Fruit fly (Drosophila melanogaster) whole organism, wandering third instar larva: ENCODE data around the gene CG5953.

Experiments
- Abd-B ChIP-seq: fragments of >200 bp; optimal IDR thresholded peaks from 2 replicates; lab custom pipeline; 2017; ENCODE audit warnings: missing biosample characterization, missing genetic modification characterization
- CG9705 ChIP-seq: fragments of 200-800 bp; sonication (Bioruptor generic); optimal IDR thresholded peaks from 2 replicates; lab custom pipeline; 2018; ENCODE audit warnings: missing biosample characterization, mild to moderate bottlenecking, missing genetic modification characterization
- Dfd ChIP-seq: fragments of >200 bp; optimal IDR thresholded peaks from 2 replicates; lab custom pipeline; 2017; ENCODE audit warnings: missing biosample characterization, missing genetic modification characterization
- Dif ChIP-seq: fragments of 200-275, 200-300 bp; sonication (Bioruptor generic); optimal IDR thresholded peaks from 2 replicates; lab custom pipeline; 2018; ENCODE audit warnings: missing biosample characterization, missing genetic modification characterization; ENCODE audit not compliant: partially characterized antibody
- GATAd ChIP-seq: sonication (Bioruptor generic); optimal IDR thresholded peaks from 2 replicates; lab custom pipeline; 2016; ENCODE audit warnings: missing biosample characterization, missing genetic modification characterization
- Hnf4 ChIP-seq: fragments of 200-800 bp; sonication (Bioruptor generic); optimal IDR thresholded peaks from 2 replicates; lab custom pipeline; 2016; ENCODE audit warnings: missing biosample characterization, mild to moderate bottlenecking, missing genetic modification characterization
- Hr83 ChIP-seq: fragments of 200-300 bp; sonication (Bioruptor generic); optimal IDR thresholded peaks from 2 replicates; lab custom pipeline; 2016; ENCODE audit warnings: missing biosample characterization, mild to moderate bottlenecking, missing genetic modification characterization, moderate library complexity; ENCODE audit not compliant: poor library complexity, severe bottlenecking
- Jra ChIP-seq: sonication (Bioruptor generic); optimal IDR thresholded peaks from 2 replicates; lab custom pipeline; 2016; ENCODE audit warnings: missing biosample characterization, missing genetic modification characterization
- Myc ChIP-seq: fragments of >200 bp; optimal IDR thresholded peaks from 2 replicates; lab custom pipeline; 2017
- N ChIP-seq: fragments of >200 bp; optimal IDR thresholded peaks from 2 replicates; lab custom pipeline; 2018; ENCODE audit warnings: missing biosample characterization, missing external identifiers, missing genetic modification characterization
- OdsH ChIP-seq: fragments of 200-800 bp; sonication (Bioruptor generic); optimal IDR thresholded peaks from 2 replicates; lab custom pipeline; 2016; ENCODE audit warnings: missing biosample characterization, mild to moderate bottlenecking, missing genetic modification characterization
- Rel ChIP-seq, 2 experiments: fragments of 200-800 bp; sonication (Bioruptor generic) in 1 of 2; optimal IDR thresholded peaks; 2 replicates in 1 of 2; 3 replicates in 1 of 2; lab custom pipeline; 2016 to 2019; ENCODE audit warnings: mild to moderate bottlenecking in 2 of 2, missing biosample characterization in 2 of 2, missing genetic modification characterization in 2 of 2, moderate library complexity in 1 of 2
- Sp1 ChIP-seq: fragments of 200-800 bp; sonication (Bioruptor generic); optimal IDR thresholded peaks from 3 replicates; lab custom pipeline; 2019; ENCODE audit warnings: missing biosample characterization, mild to moderate bottlenecking, missing genetic modification characterization, moderate library complexity
- dl ChIP-seq, 2 experiments: fragments of 175-275, 200-275 bp in 1 of 2; fragments of 200-275 bp in 1 of 2; sonication (Bioruptor generic); optimal IDR thresholded peaks; lab custom pipeline; 2018; ENCODE audit warnings: mild to moderate bottlenecking in 2 of 2, missing biosample characterization in 2 of 2, missing genetic modification characterization in 2 of 2, moderate library complexity in 2 of 2; ENCODE audit not compliant: partially characterized antibody in 2 of 2, insufficient read depth in 1 of 2
- dmrt93B ChIP-seq: fragments of 200-800 bp; sonication (Bioruptor generic); optimal IDR thresholded peaks from 2 replicates; lab custom pipeline; 2018; ENCODE audit warnings: missing biosample characterization, mild to moderate bottlenecking, missing genetic modification characterization
- dsf ChIP-seq: sonication (Bioruptor generic); optimal IDR thresholded peaks from 2 replicates; lab custom pipeline; 2016; ENCODE audit warnings: missing biosample characterization, missing genetic modification characterization, borderline replicate concordance
- foxo ChIP-seq, 2 experiments: fragments of 200-800 bp; sonication (Bioruptor generic); optimal IDR thresholded peaks; 2 replicates in 1 of 2; 3 replicates in 1 of 2; lab custom pipeline; 2016 to 2017; ENCODE audit warnings: missing biosample characterization in 2 of 2, missing genetic modification characterization in 2 of 2
- h ChIP-seq: fragments of 200-800 bp; sonication (Bioruptor generic); optimal IDR thresholded peaks from 3 replicates; lab custom pipeline; 2016; ENCODE audit warnings: missing biosample characterization, mild to moderate bottlenecking, missing genetic modification characterization
- jim ChIP-seq: fragments of 175-275, 200-325 bp; sonication (Bioruptor generic); optimal IDR thresholded peaks from 2 replicates; lab custom pipeline; 2016; ENCODE audit warnings: missing biosample characterization, mild to moderate bottlenecking, missing genetic modification characterization
- lola ChIP-seq: fragments of >200 bp; optimal IDR thresholded peaks from 2 replicates; lab custom pipeline; 2017; ENCODE audit warnings: missing biosample characterization, missing genetic modification characterization
- pan ChIP-seq: fragments of >200 bp; optimal IDR thresholded peaks from 2 replicates; lab custom pipeline; 2017
- psq ChIP-seq: fragments of 200-800 bp; sonication (Bioruptor generic); optimal IDR thresholded peaks from 3 replicates; lab custom pipeline; 2017; ENCODE audit warnings: missing biosample characterization, mild to moderate bottlenecking, missing genetic modification characterization, moderate library complexity
- rgr ChIP-seq: fragments of 200-800 bp; sonication (Bioruptor generic); optimal IDR thresholded peaks from 3 replicates; lab custom pipeline; 2016; ENCODE audit warnings: missing biosample characterization, mild to moderate bottlenecking, missing genetic modification characterization
- sv ChIP-seq: fragments of 200-800 bp; sonication (Bioruptor generic); optimal IDR thresholded peaks from 3 replicates; lab custom pipeline; 2016; ENCODE audit warnings: missing biosample characterization, missing genetic modification characterization
- tai ChIP-seq: sonication (Bioruptor generic); optimal IDR thresholded peaks from 2 replicates; lab custom pipeline; 2016; ENCODE audit warnings: missing biosample characterization, missing genetic modification characterization
- woc ChIP-seq: sonication (Bioruptor generic); optimal IDR thresholded peaks from 2 replicates; lab custom pipeline; 2016; ENCODE audit warnings: missing biosample characterization, mild to moderate bottlenecking, missing genetic modification characterization

The CG5953 gene

DNA sequence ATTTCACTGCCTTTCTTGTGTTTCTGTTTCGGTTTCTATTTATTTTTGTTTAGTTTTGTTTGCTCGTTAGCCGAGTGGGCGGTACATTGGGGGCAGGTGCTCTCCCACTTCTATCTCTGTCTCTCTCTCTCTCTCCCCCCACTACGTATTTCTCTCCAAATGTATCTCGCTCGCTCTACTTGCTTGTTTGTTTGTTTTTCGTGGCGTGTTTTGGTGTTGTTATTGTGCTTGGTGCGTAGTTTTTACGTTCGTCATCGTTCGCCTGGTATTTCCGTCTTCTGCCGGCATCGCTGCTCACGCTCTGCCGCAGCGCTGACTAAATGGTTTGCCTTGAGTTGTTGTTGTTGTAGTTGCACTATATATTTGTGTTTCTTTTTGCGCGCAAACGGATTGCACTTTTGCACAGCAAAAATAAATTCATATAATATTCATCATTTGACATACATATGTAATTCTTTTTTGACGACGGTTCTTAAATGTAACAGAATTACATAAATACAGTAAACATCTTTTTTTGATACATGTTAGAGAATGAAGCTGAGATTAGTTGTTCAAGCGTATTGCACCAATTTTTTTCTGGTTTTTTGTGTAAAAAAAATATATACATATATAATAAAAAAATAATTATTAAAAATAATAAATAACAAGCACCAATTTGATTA is 1.6 kb upstream of the CG5953 start:
- TF ChIP-seq sv (GFP tag; lab: Kevin White, UChicago), result no peak
- no peak for TF ChIP-seq lola (GFP tag; lab: Kevin White, UChicago)
- TF ChIP-seq dl (GFP tag; optimal IDR thresholded peaks at IDR 0.05; lab: Kevin White, UChicago; ENCODE audit: insufficient read depth in 1 of 2, partially characterized antibody in 2 of 2), result peak in 1 of 2 experiments; percentile 15

DNA sequence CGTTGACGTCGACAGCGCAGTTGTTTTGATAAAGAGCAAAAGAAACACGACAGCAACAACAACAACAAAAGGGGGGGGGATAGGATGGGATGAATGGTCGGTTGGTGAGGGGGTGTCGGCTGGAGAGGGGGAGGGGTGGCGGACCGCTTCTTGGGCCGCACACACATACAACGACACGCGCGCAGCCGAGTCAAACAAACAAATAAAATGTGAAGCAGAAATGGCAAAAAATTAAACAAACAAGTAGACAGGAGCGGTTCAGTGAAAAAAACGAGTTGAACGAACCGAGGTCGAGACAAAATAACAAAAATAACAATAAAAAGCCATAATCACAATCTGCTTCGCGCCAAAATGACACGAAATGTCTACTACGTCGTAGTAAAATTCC is 703 bp upstream of the CG5953 start:
- TF ChIP-seq dl (GFP tag; optimal IDR thresholded peaks at IDR 0.05; lab: Kevin White, UChicago; ENCODE audit: insufficient read depth in 1 of 2, partially characterized antibody in 2 of 2) (peak; percentile 30 to 49), Abd-B (no peak), CG9705 (no peak), Myc (lab: Kevin White, UChicago) (no peak), dsf (no peak), tai (GFP tag; lab: Kevin White, UChicago) (peak; percentile 79), GATAd (GFP tag; lab: Kevin White, UChicago) (no peak), Rel (GFP tag; optimal IDR thresholded peaks at IDR 0.05; lab: Kevin White, UChicago) (no peak), Rel (tag; optimal IDR thresholded peaks at IDR 0.05; lab: Kevin White, UChicago) (peak; percentile 59), OdsH (peak; percentile 49), Hnf4 (peak; percentile 14), jim (GFP tag; lab: Kevin White, UChicago) (peak; percentile 92), psq (GFP tag; lab: Kevin White, UChicago) (peak; percentile 98), Hr83 (GFP tag; lab: Kevin White, UChicago) (peak; percentile 89), Dif (peak; percentile 61), N (GFP tag; lab: Kevin White, UChicago) (no peak), h (GFP tag; lab: Kevin White, UChicago) (peak; percentile 25)

- TF ChIP-seq sv (GFP tag; lab: Kevin White, UChicago), result no peak
- TF ChIP-seq rgr (GFP tag; lab: Kevin White, UChicago), result peak; percentile 11
These were observed 1.1 kb downstream of the CG5953 start for dm6 chr2L:16531507-16532134.

dm6 chr2L:16530809-16531208 is 1.9 kb downstream of the CG5953 start:
- TF ChIP-seq pan (lab: Kevin White, UChicago) (no peak), Dfd (GFP tag; lab: Kevin White, UChicago) (peak; percentile 31), Sp1 (GFP tag; lab: Kevin White, UChicago) (no peak)

- no peak for TF ChIP-seq Rel (GFP tag; optimal IDR thresholded peaks at IDR 0.05; lab: Kevin White, UChicago)
- no peak for TF ChIP-seq Rel (tag; optimal IDR thresholded peaks at IDR 0.05; lab: Kevin White, UChicago)
- no peak for TF ChIP-seq sv (GFP tag; lab: Kevin White, UChicago)
- TF ChIP-seq h (GFP tag; lab: Kevin White, UChicago), result no peak
- no peak for TF ChIP-seq tai (GFP tag; lab: Kevin White, UChicago)
- no peak for TF ChIP-seq woc (GFP tag; lab: Kevin White, UChicago)
- TF ChIP-seq foxo (GFP tag; optimal IDR thresholded peaks at IDR 0.05; lab: Kevin White, UChicago), result no peak
- TF ChIP-seq Hnf4, result no peak
- TF ChIP-seq dmrt93B (GFP tag; lab: Kevin White, UChicago), result no peak
These were observed 2.3 kb downstream of the CG5953 start for dm6 chr2L:16530414-16530771.

- TF ChIP-seq Hr83 (GFP tag; lab: Kevin White, UChicago) (no peak), Rel (GFP tag; optimal IDR thresholded peaks at IDR 0.05; lab: Kevin White, UChicago) (no peak), Rel (tag; optimal IDR thresholded peaks at IDR 0.05; lab: Kevin White, UChicago) (peak; percentile 59), Jra (GFP tag; lab: Kevin White, UChicago) (peak; percentile 1)
These were observed 2.9 kb downstream of the CG5953 start for dm6 chr2L:16529485-16530413.
